Worm (Caenorhabditis elegans): ENCODE data around the gene Y81B9A.1.

The Y81B9A.1 gene

DNA sequence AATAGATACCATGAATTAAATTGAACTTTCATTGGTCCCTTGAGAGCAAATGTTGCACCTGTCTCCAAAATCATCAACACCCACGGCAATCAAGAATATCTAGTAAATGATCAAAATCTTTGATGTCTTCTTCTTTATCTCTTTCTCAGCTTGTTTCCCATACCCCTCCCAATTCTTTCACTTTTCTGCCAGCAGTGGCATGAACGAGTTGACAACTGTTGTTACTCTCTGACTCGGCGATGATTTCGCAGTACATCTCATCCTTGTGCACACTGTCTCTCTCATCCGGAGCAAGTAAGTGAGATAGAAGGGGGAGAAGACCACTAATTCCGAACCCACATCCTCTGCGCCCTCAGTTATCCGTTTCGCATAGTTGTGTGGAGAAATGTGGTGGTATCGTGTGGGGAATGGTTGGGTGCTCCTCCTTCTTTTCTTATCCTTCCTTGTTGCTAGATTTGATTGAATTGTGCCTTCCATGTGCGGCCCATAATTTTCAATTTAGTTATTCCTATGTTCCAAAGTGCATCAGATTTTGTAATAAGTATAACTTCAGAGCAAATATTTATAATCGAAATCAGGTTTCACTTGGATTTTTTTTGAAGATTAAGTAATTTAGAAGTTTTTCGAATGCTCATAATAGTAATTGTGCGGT is 30.9 kb upstream of the Y81B9A.1 start:
- TF ChIP-seq aha-1 (tag), result peak; percentile 81
- no peak for TF ChIP-seq lsy-2 (tag; optimal IDR thresholded peaks at IDR 0.05)
- TF ChIP-seq nhr-11 (tag; optimal IDR thresholded peaks at IDR 0.05), result peak; percentile 49
- peak in 1 of 2 experiments; percentile 91 for TF ChIP-seq unc-62 (GFP tag; optimal IDR thresholded peaks at IDR 0.05 in 1 of 2)
- no peak for TF ChIP-seq unc-62 (tag; optimal IDR thresholded peaks at IDR 0.05)
- TF ChIP-seq daf-16 (GFP tag; optimal IDR thresholded peaks at IDR 0.05), result peak in 1 of 2 experiments; percentile 46
- TF ChIP-seq daf-16 (tag; optimal IDR thresholded peaks at IDR 0.05), result no peak
- TF ChIP-seq daf-12 (tag; optimal IDR thresholded peaks at IDR 0.05), result no peak
- no peak for TF ChIP-seq unc-130 (GFP tag; optimal IDR thresholded peaks at IDR 0.05)

ce11 chrX:9162864-9163263 is 29.4 kb upstream of the Y81B9A.1 start, which contains the start of gene tsp-11:
TSS of gene tsp-11 (plus strand) at chrX:9163164.
- TF ChIP-seq ctbp-1 (GFP tag; IDR thresholded peaks at IDR 0.05) (no peak), zfp-2 (tag; optimal IDR thresholded peaks at IDR 0.05) (no peak), unc-62 (GFP tag; optimal IDR thresholded peaks at IDR 0.05 in 1 of 2) (peak in 1 of 2 experiments; percentile 27), unc-62 (tag; optimal IDR thresholded peaks at IDR 0.05) (no peak), aha-1 (tag) (peak; percentile 79)

DNA sequence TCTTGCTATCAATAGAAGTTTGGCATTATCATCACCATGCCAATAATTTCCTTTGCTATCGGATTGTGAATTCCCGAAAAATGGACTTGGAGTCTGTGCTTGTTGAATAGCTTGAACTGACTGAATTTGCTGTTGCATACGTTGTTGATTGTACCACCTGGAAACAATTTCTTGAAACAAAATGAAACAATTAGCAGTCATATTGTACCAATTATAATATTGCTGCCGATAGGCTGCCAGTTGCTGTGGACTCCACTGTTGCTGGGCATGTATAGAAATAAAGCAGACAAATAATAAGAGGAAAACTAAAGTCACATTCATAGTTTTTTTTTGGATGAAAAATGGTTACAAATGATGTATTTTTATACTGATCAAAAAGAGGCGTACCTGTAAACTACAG is 25.3 kb upstream of the Y81B9A.1 start, which contains the start of gene B0563.10:
Gene B0563.10, minus strand, starts transcription at position 325 of the 400 bp plus-strand sequence.
- TF ChIP-seq lin-15B (tag; optimal IDR thresholded peaks at IDR 0.05) (no peak), snpc-1.2 (GFP tag; IDR thresholded peaks at IDR 0.05) (no peak)

- no peak for TF ChIP-seq pha-4 (GFP tag; IDR thresholded peaks at IDR 0.05)
- TF ChIP-seq pha-4 (tag; optimal IDR thresholded peaks at IDR 0.05), result no peak
- no peak for TF ChIP-seq nhr-102 (tag; optimal IDR thresholded peaks at IDR 0.05)
- no peak for TF ChIP-seq zip-2 (tag; optimal IDR thresholded peaks at IDR 0.05)
- no peak for TF ChIP-seq hlh-11 (tag; optimal IDR thresholded peaks at IDR 0.05)
- no peak for TF ChIP-seq unc-39 (tag; optimal IDR thresholded peaks at IDR 0.05)
- TF ChIP-seq tra-1 (GFP tag; IDR thresholded peaks at IDR 0.05), result no peak
These were observed 24.0 kb upstream of the Y81B9A.1 start, which contains the start of gene B0563.9 for ce11 chrX:9168239-9168638. TSS of gene B0563.9 (plus strand) at chrX:9168539.

- TF ChIP-seq unc-62 (GFP tag; optimal IDR thresholded peaks at IDR 0.05 in 1 of 2), result peak in 1 of 2 experiments; percentile 91
- no peak for TF ChIP-seq unc-62 (tag; optimal IDR thresholded peaks at IDR 0.05)
- no peak for TF ChIP-seq jun-1 (tag; optimal IDR thresholded peaks at IDR 0.05)
These were observed 22.2 kb upstream of the Y81B9A.1 start for ce11 chrX:9170058-9170457.

DNA sequence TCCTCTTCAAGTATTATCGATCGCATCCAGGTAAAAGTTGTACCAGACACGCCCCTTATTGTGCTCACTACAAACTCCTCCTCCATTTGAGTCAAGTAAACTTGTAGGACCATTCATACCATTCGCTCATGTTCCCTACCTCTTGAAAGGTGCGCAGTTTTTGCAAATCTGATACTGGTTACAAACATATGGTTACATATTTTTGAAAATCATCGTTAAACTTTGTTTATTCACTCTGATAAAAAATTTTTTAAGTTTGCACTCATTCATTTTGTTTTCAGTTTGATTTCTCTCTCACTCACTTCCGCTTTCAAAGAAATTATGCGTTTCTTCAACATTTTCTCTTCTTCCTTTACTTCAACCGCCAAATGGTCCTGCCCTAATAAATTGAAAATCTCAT is 21.0 kb upstream of the Y81B9A.1 start, which contains the start of gene B0563.1:
Gene B0563.1, plus strand, starts transcription at position 301 of the 400 bp plus-strand sequence.
- TF ChIP-seq D1046.2 (GFP tag; IDR thresholded peaks at IDR 0.05) (no peak), mdt-29 (GFP tag; IDR thresholded peaks at IDR 0.05) (no peak), lir-3 (tag; optimal IDR thresholded peaks at IDR 0.05) (no peak), lin-13 (GFP tag; optimal IDR thresholded peaks at IDR 0.05) (no peak), mxl-3 (GFP tag; optimal IDR thresholded peaks at IDR 0.05) (no peak), jun-1 (tag; optimal IDR thresholded peaks at IDR 0.05) (no peak), hlh-11 (tag; optimal IDR thresholded peaks at IDR 0.05) (no peak)

- TF ChIP-seq ces-1 (GFP tag; optimal IDR thresholded peaks at IDR 0.05), result no peak
- TF ChIP-seq unc-130 (GFP tag; optimal IDR thresholded peaks at IDR 0.05), result no peak
- TF ChIP-seq duxl-1 (tag; optimal IDR thresholded peaks at IDR 0.05; ENCODE audit: poor library complexity), result no peak
- TF ChIP-seq zfp-2 (tag; optimal IDR thresholded peaks at IDR 0.05), result no peak
- TF ChIP-seq F10B5.3 (tag; optimal IDR thresholded peaks at IDR 0.05), result no peak
- TF ChIP-seq hlh-11 (tag; optimal IDR thresholded peaks at IDR 0.05), result no peak
- TF ChIP-seq daf-8 (GFP tag; IDR thresholded peaks at IDR 0.05), result no peak
- TF ChIP-seq spr-1 (tag; optimal IDR thresholded peaks at IDR 0.05), result no peak
- TF ChIP-seq Y75B8A.6 (GFP tag; IDR thresholded peaks at IDR 0.05), result no peak
- no peak for TF ChIP-seq ceh-44 (GFP tag; IDR thresholded peaks at IDR 0.05)
- no peak for TF ChIP-seq vab-7 (GFP tag; IDR thresholded peaks at IDR 0.05)
- no peak for TF ChIP-seq ztf-7 (tag; optimal IDR thresholded peaks at IDR 0.05)
- no peak for TF ChIP-seq Y5F2A.4 (GFP tag; optimal IDR thresholded peaks at IDR 0.05)
- no peak for TF ChIP-seq ZK546.5 (tag; optimal IDR thresholded peaks at IDR 0.05)
These were observed 20.0 kb upstream of the Y81B9A.1 start, which contains the start of gene B0563.18 for ce11 chrX:9172278-9172677. TSS of gene B0563.18 (plus strand) at chrX:9172578.

All from whole organism, L4 larva.